Worm (Caenorhabditis elegans) whole organism, L4/young adult: Measurements from ENCODE around the gene M04D8.4.

ENCODE experiments used
- W03F9.2 ChIP-seq: fragments of 150-350 bp; optimal IDR thresholded peaks from 2 replicates; lab custom pipeline; 2014; ENCODE audit warnings: missing biosample characterization, missing genetic modification characterization
- dao-5 ChIP-seq: sonication (generic microtip); optimal IDR thresholded peaks from 2 replicates; lab custom pipeline; 2016; ENCODE audit warnings: missing genotype, missing genetic modification characterization, moderate library complexity, missing compliant biosample characterization
- him-1 ChIP-seq: sonication (generic microtip); optimal IDR thresholded peaks from 2 replicates; lab custom pipeline; 2016; ENCODE audit warnings: missing genotype, missing genetic modification reagents, missing genetic modification characterization, missing compliant biosample characterization

ce11 chrIII:10057518-10057917, 27.1 kb upstream of the M04D8.4 start, which contains the start of gene T16G12.4:
- TF ChIP-seq him-1 (tag; lab: Kevin White, UChicago) (no peak), W03F9.2 (tag; lab: Kevin White, UChicago) (no peak), dao-5 (tag; lab: Kevin White, UChicago) (no peak)
